Worm (Caenorhabditis elegans): Measurements from ENCODE around the gene nhr-153.

nhr-153 gene

ce11 chrV:12153784-12154183 lies 49.8 kb downstream of the nhr-153 start:
- no peak for TF ChIP-seq cnd-1 (tag; optimal IDR thresholded peaks at IDR 0.05)
- TF ChIP-seq snpc-4 (tag; optimal IDR thresholded peaks at IDR 0.05) = no peak
- TF ChIP-seq lin-13 (tag; optimal IDR thresholded peaks at IDR 0.05) = no peak
- no peak for TF ChIP-seq sptf-1 (tag; optimal IDR thresholded peaks at IDR 0.05)
- TF ChIP-seq ces-1 (GFP tag; optimal IDR thresholded peaks at IDR 0.05) = no peak
- TF ChIP-seq ztf-11 (tag; optimal IDR thresholded peaks at IDR 0.05) = no peak
- TF ChIP-seq mep-1 (tag; optimal IDR thresholded peaks at IDR 0.05) = no peak
- TF ChIP-seq unc-39 (tag; optimal IDR thresholded peaks at IDR 0.05) = no peak
- TF ChIP-seq bed-3 (GFP tag; optimal IDR thresholded peaks at IDR 0.05) = no peak
- no peak for TF ChIP-seq nhr-237 (tag; optimal IDR thresholded peaks at IDR 0.05)
- no peak for TF ChIP-seq drap-1 (GFP tag; optimal IDR thresholded peaks at IDR 0.05)
- TF ChIP-seq elt-1 (tag; optimal IDR thresholded peaks at IDR 0.05; ENCODE audit: borderline replicate concordance, insufficient read depth) = no peak
- no peak for TF ChIP-seq ceh-39 (tag; optimal IDR thresholded peaks at IDR 0.05)

DNA sequence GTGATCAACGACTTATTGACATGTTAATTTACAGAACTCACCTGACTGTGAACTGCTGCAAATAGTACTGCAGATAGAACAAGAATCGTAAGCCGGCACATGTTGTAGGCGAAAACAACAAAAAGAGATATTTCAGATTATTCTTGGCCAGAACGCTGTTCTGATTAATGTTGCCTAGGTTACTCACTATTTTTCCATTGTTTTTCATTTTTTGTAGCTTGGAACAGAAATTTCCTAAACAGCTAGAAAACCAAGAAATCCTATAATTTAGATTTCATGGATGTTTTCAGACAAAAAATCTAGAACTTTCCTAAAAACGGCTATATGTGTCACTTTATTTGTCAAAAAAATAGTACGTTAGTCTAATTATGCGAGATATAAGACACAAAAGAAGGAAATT lies 50.5 kb downstream of the nhr-153 start, which contains the start of gene C27A7.9:
C27A7.9 (minus strand) TSS at position 101 of the 400 bp plus-strand sequence.
- TF ChIP-seq drap-1 (GFP tag; optimal IDR thresholded peaks at IDR 0.05) = no peak
- no peak for TF ChIP-seq M03D4.4 (tag; optimal IDR thresholded peaks at IDR 0.05)
- TF ChIP-seq nhr-12 (tag; optimal IDR thresholded peaks at IDR 0.05) = no peak
- TF ChIP-seq blmp-1 (tag; optimal IDR thresholded peaks at IDR 0.05) = no peak
- TF ChIP-seq elt-3 (tag; optimal IDR thresholded peaks at IDR 0.05) = no peak
- no peak for TF ChIP-seq unc-62 (GFP tag; optimal IDR thresholded peaks at IDR 0.05)
- no peak for TF ChIP-seq nhr-2 (tag; optimal IDR thresholded peaks at IDR 0.05)
- TF ChIP-seq ham-2 (GFP tag; optimal IDR thresholded peaks at IDR 0.05) = no peak
